Fruit fly (Drosophila melanogaster): ENCODE results near the gene Toll-9.

DNA sequence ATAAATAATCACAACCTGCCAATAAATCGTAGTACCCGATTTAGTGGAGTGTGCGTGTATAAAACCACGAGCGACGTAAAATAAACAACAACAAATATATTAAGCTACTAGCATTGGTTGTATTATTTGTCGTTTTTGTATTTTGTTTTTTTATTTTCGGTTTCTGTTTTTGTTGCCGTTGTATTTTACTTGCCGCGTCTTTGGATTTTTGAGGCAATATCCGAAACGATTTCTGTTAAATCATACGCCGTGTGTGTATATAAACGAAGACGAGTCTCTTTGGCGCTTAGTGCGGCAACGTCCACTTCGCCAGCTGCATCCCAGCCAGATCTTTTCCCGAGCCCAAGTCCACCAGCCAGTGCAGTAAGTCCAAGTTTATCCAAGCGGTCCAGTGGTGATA is 46.8 kb upstream of the Toll-9 start, which contains the start of gene zye:
- no peak for TF ChIP-seq CG2875 (GFP tag; optimal IDR thresholded peaks at IDR 0.05)
- no peak for TF ChIP-seq prd (optimal IDR thresholded peaks at IDR 0.05)
- TF ChIP-seq prd (GFP tag; IDR thresholded peaks at IDR 0.05) = no peak
- TF ChIP-seq CG13894 (tag; optimal IDR thresholded peaks at IDR 0.05) = no peak
- TF ChIP-seq schlank (tag; optimal IDR thresholded peaks at IDR 0.05) = no peak
- no peak for TF ChIP-seq CG14050 (GFP tag; IDR thresholded peaks at IDR 0.05)
- no peak for TF ChIP-seq tll (GFP tag; optimal IDR thresholded peaks at IDR 0.05)
- no peak for TF ChIP-seq CG34224 (GFP tag; IDR thresholded peaks at IDR 0.05; ENCODE audit: partially characterized antibody)
- no peak for TF ChIP-seq CG10431 (GFP tag; optimal IDR thresholded peaks at IDR 0.05)
- TF ChIP-seq emc (GFP tag; optimal IDR thresholded peaks at IDR 0.05) = no peak
- TF ChIP-seq aop (GFP tag; IDR thresholded peaks at IDR 0.05) = no peak
- TF ChIP-seq dimm (GFP tag; IDR thresholded peaks at IDR 0.05) = no peak
- no peak for TF ChIP-seq Meics (GFP tag; optimal IDR thresholded peaks at IDR 0.05)
- no peak for TF ChIP-seq CG17568 (GFP tag; optimal IDR thresholded peaks at IDR 0.05)
- TF ChIP-seq Hr3 (GFP tag; optimal IDR thresholded peaks at IDR 0.05) = no peak

Data from whole organism, embryonic.